Fruit fly (Drosophila melanogaster) whole organism, embryonic: ENCODE results near the gene Pis.

Source experiments
- Asciz ChIP-seq: fragments of 200-800 bp; sonication (Bioruptor generic); optimal IDR thresholded peaks from 2 replicates; lab custom pipeline; 2017; ENCODE audit warnings: missing biosample characterization, mild to moderate bottlenecking, missing genetic modification characterization, missing genetic modification reagents
- CG10979 ChIP-seq: fragments of 200-800 bp; sonication (Bioruptor generic); optimal IDR thresholded peaks from 2 replicates; lab custom pipeline; 2018; ENCODE audit warnings: missing biosample characterization, mild to moderate bottlenecking, missing genetic modification characterization, moderate library complexity
- CG11695 ChIP-seq: fragments of 200-800 bp; sonication (Bioruptor generic); IDR thresholded peaks from 3 replicates; pipeline ENCODE4 v1.3.6; 2022; ENCODE audit warnings: missing biosample characterization, missing genetic modification characterization
- CG11723 ChIP-seq: fragments of 200-800 bp; sonication (Bioruptor generic); optimal IDR thresholded peaks from 2 replicates; lab custom pipeline; 2017; ENCODE audit warnings: missing biosample characterization, mild to moderate bottlenecking, missing genetic modification characterization
- CG13287 ChIP-seq: fragments of 200-800 bp; sonication (Bioruptor generic); IDR thresholded peaks from 2 replicates; pipeline ENCODE4 v1.3.6; 2022; ENCODE audit warnings: missing biosample characterization, missing genetic modification characterization; ENCODE audit not compliant: partially characterized antibody
- CG13775 ChIP-seq: fragments of 200-800 bp; sonication (Bioruptor generic); optimal IDR thresholded peaks from 3 replicates; lab custom pipeline; 2017; ENCODE audit warnings: missing biosample characterization, mild to moderate bottlenecking, missing genetic modification characterization
- CG13894 ChIP-seq: fragments of 200-800 bp; sonication (Bioruptor generic); optimal IDR thresholded peaks from 3 replicates; lab custom pipeline; 2018; ENCODE audit warnings: missing biosample characterization, mild to moderate bottlenecking, missing genetic modification characterization, moderate library complexity
- CG14667 ChIP-seq: fragments of 200-800 bp; sonication (Bioruptor generic); IDR thresholded peaks from 2 replicates; pipeline ENCODE4 v1.3.6; 2022; ENCODE audit warnings: missing biosample characterization, missing genetic modification characterization
- CG18599 ChIP-seq: fragments of 200-800 bp; sonication (Bioruptor generic); optimal IDR thresholded peaks from 3 replicates; lab custom pipeline; 2017; ENCODE audit warnings: missing biosample characterization, missing genetic modification characterization, mild to moderate bottlenecking, moderate library complexity, missing genetic modification reagents
- CG2129 ChIP-seq: fragments of 200-800 bp; sonication (Bioruptor generic); IDR thresholded peaks from 2 replicates; pipeline ENCODE4 v1.3.6; 2022; ENCODE audit warnings: missing biosample characterization, missing genetic modification characterization; ENCODE audit not compliant: partially characterized antibody
- CG2712 ChIP-seq: fragments of 200-800 bp; optimal IDR thresholded peaks from 3 replicates; lab custom pipeline; 2019; ENCODE audit warnings: missing biosample characterization, mild to moderate bottlenecking, missing genetic modification characterization, moderate library complexity
- CG30431 ChIP-seq: fragments of 200-800 bp; sonication (Bioruptor generic); optimal IDR thresholded peaks from 2 replicates; lab custom pipeline; 2017; ENCODE audit warnings: missing biosample characterization, missing genetic modification characterization
- CG4707 ChIP-seq: fragments of 200-800 bp; sonication (Bioruptor generic); optimal IDR thresholded peaks from 2 replicates; lab custom pipeline; 2018; ENCODE audit warnings: missing biosample characterization, mild to moderate bottlenecking, missing genetic modification characterization, moderate library complexity
- CG5245 ChIP-seq: fragments of 200-800 bp; sonication (Bioruptor generic); optimal IDR thresholded peaks from 3 replicates; lab custom pipeline; 2016; ENCODE audit warnings: missing biosample characterization, missing genetic modification characterization
- CG6791 ChIP-seq: fragments of 200-800 bp; sonication (Bioruptor generic); IDR thresholded peaks from 3 replicates; pipeline ENCODE4 v1.3.6; 2022; ENCODE audit warnings: missing biosample characterization, missing genetic modification characterization; ENCODE audit not compliant: partially characterized antibody
- CG6813 ChIP-seq: fragments of 200-800 bp; sonication (Bioruptor generic); optimal IDR thresholded peaks from 2 replicates; lab custom pipeline; 2017; ENCODE audit warnings: missing biosample characterization, missing genetic modification characterization, mild to moderate bottlenecking, moderate library complexity, missing genetic modification reagents
- CG9215 ChIP-seq: fragments of 200-800 bp; sonication (Bioruptor generic); IDR thresholded peaks from 2 replicates; pipeline ENCODE4 v1.3.6; 2022; ENCODE audit warnings: missing biosample characterization, missing genetic modification characterization
- HLH3B ChIP-seq: fragments of 200-800 bp; sonication (Bioruptor generic); IDR thresholded peaks from 2 replicates; pipeline ENCODE4 v1.3.6; 2022; ENCODE audit warnings: missing biosample characterization, missing genetic modification characterization
- HmgZ ChIP-seq: fragments of 200-800 bp; sonication (Bioruptor generic); optimal IDR thresholded peaks from 2 replicates; lab custom pipeline; 2018; ENCODE audit warnings: missing biosample characterization, mild to moderate bottlenecking, missing genetic modification characterization
- Hr51 ChIP-seq, 2 experiments: fragments of 200-800 bp; sonication (Bioruptor generic); optimal IDR thresholded peaks; 2 replicates in 1 of 2; 3 replicates in 1 of 2; lab custom pipeline; 2016 to 2018; ENCODE audit warnings: missing biosample characterization in 2 of 2, missing genetic modification characterization in 2 of 2, mild to moderate bottlenecking in 1 of 2, moderate library complexity in 1 of 2
- Med ChIP-seq: fragments of 200-800 bp; sonication (Bioruptor generic); peaks from one replicate; lab custom pipeline; 2016; ENCODE audit warnings: missing biosample characterization, missing genetic modification characterization, mild to moderate bottlenecking, inconsistent platforms, moderate library complexity
- Mrtf ChIP-seq: fragments of 200-800 bp; sonication (Bioruptor generic); IDR thresholded peaks from 3 replicates; pipeline ENCODE4 v1.3.6; 2022; ENCODE audit warnings: missing biosample characterization, missing genetic modification characterization
- NC2β ChIP-seq: fragments of 200-800 bp; sonication (Bioruptor generic); optimal IDR thresholded peaks from 2 replicates; lab custom pipeline; 2016; ENCODE audit warnings: missing biosample characterization, missing genetic modification characterization
- Oli ChIP-seq: fragments of 200-800 bp; sonication (Bioruptor generic); optimal IDR thresholded peaks from 2 replicates; lab custom pipeline; 2018; ENCODE audit warnings: missing biosample characterization, mild to moderate bottlenecking, missing genetic modification characterization, moderate library complexity
- Ravus ChIP-seq: fragments of 200-800 bp; sonication (Bioruptor generic); IDR thresholded peaks from 2 replicates; pipeline ENCODE4 v1.3.6; 2022; ENCODE audit warnings: missing biosample characterization, missing genetic modification characterization
- Trl ChIP-seq, 3 experiments: fragments of >200 bp in 2 of 3; fragments of 200-800 bp in 1 of 3; sonication (Bioruptor generic) in 1 of 3; optimal IDR thresholded peaks; 2 replicates in 1 of 3; 3 replicates in 2 of 3; lab custom pipeline; 2016 to 2017; ENCODE audit warnings: missing biosample characterization in 1 of 3, missing genetic modification characterization in 1 of 3
- abd-A ChIP-seq: fragments of 200-800 bp; sonication (Bioruptor generic); optimal IDR thresholded peaks from 3 replicates; lab custom pipeline; 2019; ENCODE audit warnings: missing biosample characterization, mild to moderate bottlenecking, missing genetic modification characterization, moderate library complexity
- ase ChIP-seq: fragments of 200-800 bp; sonication (Bioruptor generic); IDR thresholded peaks from 3 replicates; pipeline ENCODE4 v1.3.6; 2022; ENCODE audit warnings: missing biosample characterization, missing genetic modification characterization
- az2 ChIP-seq: fragments of 200-800 bp; sonication (Bioruptor generic); optimal IDR thresholded peaks from 3 replicates; lab custom pipeline; 2016; ENCODE audit warnings: missing biosample characterization, missing genetic modification characterization
- bbx ChIP-seq: fragments of 200-800 bp; sonication (Bioruptor generic); IDR thresholded peaks from 2 replicates; pipeline ENCODE4 v1.3.6; 2022; ENCODE audit warnings: missing biosample characterization, missing genetic modification characterization; ENCODE audit not compliant: partially characterized antibody
- chif ChIP-seq, 2 experiments: fragments of 200-800 bp; sonication (Bioruptor generic); optimal IDR thresholded peaks; 3 replicates each; lab custom pipeline; 2016; ENCODE audit warnings: missing biosample characterization in 2 of 2, missing genetic modification characterization in 2 of 2
- eyg ChIP-seq: fragments of 200-800 bp; sonication (Bioruptor generic); optimal IDR thresholded peaks from 3 replicates; lab custom pipeline; 2016; ENCODE audit warnings: missing biosample characterization, missing genetic modification characterization
- gce ChIP-seq: fragments of 200-800 bp; sonication (Bioruptor generic); IDR thresholded peaks from 3 replicates; pipeline ENCODE4 v1.3.6; 2022; ENCODE audit warnings: missing biosample characterization, missing genetic modification characterization
- gfzf ChIP-seq: fragments of 200-800 bp; sonication (Bioruptor generic); optimal IDR thresholded peaks from 2 replicates; lab custom pipeline; 2016; ENCODE audit warnings: missing biosample characterization, mild to moderate bottlenecking, missing genetic modification characterization, moderate library complexity
- hkb ChIP-seq, 2 experiments: fragments of 200-800 bp in 1 of 2; fragments of >200 bp in 1 of 2; sonication (Bioruptor generic) in 1 of 2; IDR thresholded peaks in 1 of 2; optimal IDR thresholded peaks in 1 of 2; 2 replicates each; pipeline versions ENCODE4 v1.3.6 to Lab custom; 2017 to 2022; ENCODE audit warnings: missing biosample characterization in 1 of 2, missing genetic modification characterization in 1 of 2
- lab ChIP-seq: fragments of 200-800 bp; sonication (Bioruptor generic); optimal IDR thresholded peaks from 3 replicates; lab custom pipeline; 2017; ENCODE audit warnings: missing biosample characterization, missing genetic modification characterization, mild to moderate bottlenecking, moderate library complexity, missing genetic modification reagents
- nom ChIP-seq: fragments of 200-800 bp; sonication (Bioruptor generic); optimal IDR thresholded peaks from 2 replicates; lab custom pipeline; 2017; ENCODE audit warnings: missing biosample characterization, missing genetic modification characterization, mild to moderate bottlenecking, moderate library complexity, missing genetic modification reagents
- oc ChIP-seq: fragments of 200-800 bp; sonication (Bioruptor generic); optimal IDR thresholded peaks from 2 replicates; lab custom pipeline; 2018; ENCODE audit warnings: missing biosample characterization, mild to moderate bottlenecking, missing genetic modification characterization, moderate library complexity
- org-1 ChIP-seq: fragments of 200-800 bp; sonication (Bioruptor generic); optimal IDR thresholded peaks from 2 replicates; lab custom pipeline; 2017; ENCODE audit warnings: missing biosample characterization, missing genetic modification characterization
- p53 ChIP-seq: fragments of 200-800 bp; sonication (Bioruptor generic); optimal IDR thresholded peaks from 2 replicates; lab custom pipeline; 2016; ENCODE audit warnings: missing biosample characterization, missing genetic modification characterization
- pnt ChIP-seq: fragments of 200-800 bp; sonication (Bioruptor generic); optimal IDR thresholded peaks from 3 replicates; lab custom pipeline; 2016; ENCODE audit warnings: missing biosample characterization, missing genetic modification characterization
- scrt ChIP-seq: fragments of 200-800 bp; sonication (Bioruptor generic); optimal IDR thresholded peaks from 2 replicates; lab custom pipeline; 2018; ENCODE audit warnings: missing biosample characterization, mild to moderate bottlenecking, missing genetic modification characterization, moderate library complexity
- sd ChIP-seq: fragments of 200-800 bp; sonication (Bioruptor generic); optimal IDR thresholded peaks from 3 replicates; lab custom pipeline; 2018; ENCODE audit warnings: missing biosample characterization, mild to moderate bottlenecking, missing genetic modification characterization, moderate library complexity
- sens ChIP-seq: fragments of 200-800 bp; sonication (Bioruptor generic); peaks from one replicate; lab custom pipeline; 2016; ENCODE audit warnings: missing biosample characterization, missing genetic modification characterization
- sim ChIP-seq: fragments of 200-800 bp; sonication (Bioruptor generic); IDR thresholded peaks from 2 replicates; pipeline ENCODE4 v1.3.6; 2022; ENCODE audit warnings: missing biosample characterization, missing genetic modification characterization
- stc ChIP-seq: fragments of 200-800 bp; sonication (Bioruptor generic); IDR thresholded peaks from 2 replicates; pipeline ENCODE4 v1.3.6; 2022; ENCODE audit warnings: missing biosample characterization, missing genetic modification characterization
- unc-4 ChIP-seq: fragments of 200-800 bp; sonication (Bioruptor generic); IDR thresholded peaks from 2 replicates; pipeline ENCODE4 v1.3.6; 2022; ENCODE audit warnings: missing biosample characterization, missing genetic modification characterization; ENCODE audit not compliant: partially characterized antibody
- unpg ChIP-seq: fragments of 200-800 bp; sonication (Bioruptor generic); optimal IDR thresholded peaks from 3 replicates; lab custom pipeline; 2018; ENCODE audit warnings: missing biosample characterization, mild to moderate bottlenecking, missing genetic modification characterization, moderate library complexity
- wek ChIP-seq: fragments of 200-800 bp; sonication (Bioruptor generic); optimal IDR thresholded peaks from 3 replicates; lab custom pipeline; 2018; ENCODE audit warnings: missing biosample characterization, mild to moderate bottlenecking, missing genetic modification characterization, moderate library complexity

Gene Pis

DNA sequence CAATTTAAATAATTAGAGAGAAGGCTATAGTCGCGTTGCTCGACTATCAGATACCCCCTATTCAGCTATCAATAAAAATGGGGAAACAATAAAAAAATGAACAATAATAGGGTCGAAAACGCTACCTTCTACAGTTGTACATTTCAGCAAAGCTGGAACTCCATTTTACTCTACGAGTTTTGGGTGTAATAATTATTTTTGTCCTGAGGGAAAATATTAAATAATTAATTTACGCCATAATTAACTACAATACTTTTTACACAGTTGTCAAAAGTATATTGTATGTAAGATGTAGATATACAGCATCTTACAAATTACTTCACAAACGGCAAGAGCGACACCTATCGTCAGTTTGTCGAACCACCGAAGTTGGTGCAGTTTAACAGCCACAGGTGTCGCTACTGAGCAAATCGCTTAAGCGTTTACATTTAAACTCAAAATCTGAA lies 50.2 kb downstream of the Pis start (continued):
- TF ChIP-seq ase (GFP tag; lab: Robert Waterston, UW) (peak; percentile 46; the same call in 1 of the 3 replicates), org-1 (GFP tag; lab: Kevin White, UChicago) (no peak), unpg (GFP tag; lab: Kevin White, UChicago) (peak; percentile 32), Asciz (no peak), CG2129 (GFP tag; lab: Robert Waterston, UW) (no peak), stc (GFP tag; lab: Robert Waterston, UW) (no peak), chif (GFP tag; optimal IDR thresholded peaks at IDR 0.05; lab: Kevin White, UChicago) (peak in 1 of 2 experiments; percentile 48), CG30431 (GFP tag; lab: Kevin White, UChicago) (no peak), CG2712 (tag; lab: Kevin White, UChicago) (peak; percentile 35), lab (GFP tag; lab: Kevin White, UChicago) (no peak), sens (GFP tag; lab: Kevin White, UChicago) (peak; percentile 11), CG13894 (tag; lab: Kevin White, UChicago) (no peak), az2 (GFP tag; lab: Kevin White, UChicago) (peak; percentile 32), abd-A (tag; lab: Kevin White, UChicago) (no peak), p53 (GFP tag; lab: Kevin White, UChicago) (no peak), CG6813 (GFP tag; lab: Kevin White, UChicago) (no peak), gce (GFP tag; lab: Robert Waterston, UW) (0 out of 3 replicates have a peak, but pooled peaks have one; percentile 49), Med (GFP tag; lab: Kevin White, UChicago) (peak; percentile 92), hkb (optimal IDR thresholded peaks at IDR 0.05; lab: Kevin White, UChicago) (no peak), hkb (GFP tag; IDR thresholded peaks at IDR 0.05; lab: Robert Waterston, UW) (no peak), Ravus (GFP tag; lab: Robert Waterston, UW) (no peak), CG5245 (GFP tag; lab: Kevin White, UChicago) (peak; percentile 49), CG11723 (GFP tag; lab: Kevin White, UChicago) (no peak), unc-4 (GFP tag; lab: Robert Waterston, UW) (no peak), gfzf (GFP tag; lab: Kevin White, UChicago) (no peak), CG13287 (GFP tag; lab: Robert Waterston, UW) (peak; percentile 57), HmgZ (tag; lab: Kevin White, UChicago) (peak; percentile 35), nom (GFP tag; lab: Kevin White, UChicago) (no peak), Trl (optimal IDR thresholded peaks at IDR 0.05; lab: Kevin White, UChicago) (no peak), Trl (GFP tag; optimal IDR thresholded peaks at IDR 0.05; lab: Kevin White, UChicago) (peak; percentile 29), eyg (no peak), Mrtf (GFP tag; lab: Robert Waterston, UW) (no peak; the same call in 2 of the 3 replicates), CG11695 (GFP tag; lab: Robert Waterston, UW) (no peak), oc (tag; lab: Kevin White, UChicago) (no peak), CG4707 (GFP tag; lab: Kevin White, UChicago) (no peak), pnt (GFP tag; lab: Kevin White, UChicago) (peak; percentile 17), CG13775 (no peak), HLH3B (GFP tag; lab: Robert Waterston, UW) (no peak), CG6791 (GFP tag; lab: Robert Waterston, UW) (peak; percentile 79; the same call in 2 of the 3 replicates), CG14667 (no peak), scrt (GFP tag; lab: Kevin White, UChicago) (no peak), CG9215 (GFP tag; lab: Robert Waterston, UW) (no peak), Oli (tag; lab: Kevin White, UChicago) (peak; percentile 13), CG10979 (tag; lab: Kevin White, UChicago) (peak; percentile 17), NC2β (GFP tag; lab: Kevin White, UChicago) (no peak), bbx (GFP tag; lab: Robert Waterston, UW) (peak; percentile 49; the same call in 1 of the 2 replicates), sim (no peak), Hr51 (GFP tag; optimal IDR thresholded peaks at IDR 0.05; lab: Kevin White, UChicago) (no peak), CG18599 (GFP tag; lab: Kevin White, UChicago) (no peak), sd (tag; lab: Kevin White, UChicago) (no peak), wek (GFP tag; lab: Kevin White, UChicago) (no peak)
